Fruit fly (Drosophila melanogaster) whole organism, embryonic: ENCODE results near the gene RfC3.

Experiments used
- Aef1 ChIP-seq: fragments of 200-800 bp; sonication (Bioruptor generic); IDR thresholded peaks from 3 replicates; pipeline ENCODE4 v1.3.6; 2022; ENCODE audit warnings: missing biosample characterization, missing genetic modification characterization
- Atf6 ChIP-seq: fragments of 200-800 bp; sonication (Bioruptor generic); IDR thresholded peaks from 2 replicates; pipeline ENCODE4 v1.3.6; 2022; ENCODE audit warnings: missing biosample characterization, missing genetic modification characterization
- BEAF-32 ChIP-seq: fragments of 200-800 bp; sonication (Bioruptor generic); optimal IDR thresholded peaks from 3 replicates; lab custom pipeline; 2017; ENCODE audit warnings: missing biosample characterization, missing genetic modification characterization, mild to moderate bottlenecking, moderate library complexity, missing genetic modification reagents
- CG10366 ChIP-seq: fragments of 200-800 bp; sonication (Bioruptor generic); IDR thresholded peaks from 2 replicates; pipeline ENCODE4 v1.3.6; 2022; ENCODE audit warnings: missing biosample characterization, missing genetic modification characterization
- CG10431 ChIP-seq: fragments of 200-800 bp; sonication (Bioruptor generic); optimal IDR thresholded peaks from 3 replicates; lab custom pipeline; 2018; ENCODE audit warnings: missing biosample characterization, mild to moderate bottlenecking, missing genetic modification characterization
- CG11723 ChIP-seq: fragments of 200-800 bp; sonication (Bioruptor generic); optimal IDR thresholded peaks from 2 replicates; lab custom pipeline; 2017; ENCODE audit warnings: missing biosample characterization, mild to moderate bottlenecking, missing genetic modification characterization
- CG13624 ChIP-seq: fragments of 200-800 bp; sonication (Bioruptor generic); optimal IDR thresholded peaks from 2 replicates; lab custom pipeline; 2016; ENCODE audit warnings: missing biosample characterization, missing genetic modification characterization
- CG15269 ChIP-seq: fragments of 200-800 bp; sonication (Bioruptor generic); optimal IDR thresholded peaks from 2 replicates; lab custom pipeline; 2018; ENCODE audit warnings: missing biosample characterization, mild to moderate bottlenecking, missing genetic modification characterization, moderate library complexity
- CG16863 ChIP-seq: fragments of 200-800 bp; sonication (Bioruptor generic); optimal IDR thresholded peaks from 3 replicates; lab custom pipeline; 2016; ENCODE audit warnings: missing biosample characterization, missing genetic modification characterization
- CG2678 ChIP-seq: fragments of 200-800 bp; sonication (Bioruptor generic); optimal IDR thresholded peaks from 3 replicates; lab custom pipeline; 2019; ENCODE audit warnings: missing biosample characterization, mild to moderate bottlenecking, missing genetic modification characterization, moderate library complexity
- CG31224 ChIP-seq: fragments of 200-800 bp; sonication (Bioruptor generic); IDR thresholded peaks from 2 replicates; pipeline ENCODE4 v1.3.6; 2022; ENCODE audit warnings: missing biosample characterization, missing genetic modification characterization
- CG31365 ChIP-seq: fragments of 200-800 bp; sonication (Bioruptor generic); optimal IDR thresholded peaks from 2 replicates; lab custom pipeline; 2018; ENCODE audit warnings: missing biosample characterization, mild to moderate bottlenecking, missing genetic modification characterization
- CG33557 ChIP-seq: fragments of 200-800 bp; sonication (Bioruptor generic); optimal IDR thresholded peaks from 2 replicates; lab custom pipeline; 2019; ENCODE audit warnings: missing biosample characterization, mild to moderate bottlenecking, missing genetic modification characterization, moderate library complexity
- CG34224 ChIP-seq: fragments of 200-800 bp; sonication (Bioruptor generic); IDR thresholded peaks from 3 replicates; pipeline ENCODE4 v1.3.6; 2022; ENCODE audit warnings: missing biosample characterization, missing genetic modification characterization; ENCODE audit not compliant: partially characterized antibody
- CG6654 ChIP-seq: fragments of 200-800 bp; sonication (Bioruptor generic); optimal IDR thresholded peaks from 2 replicates; lab custom pipeline; 2017; ENCODE audit warnings: missing biosample characterization, mild to moderate bottlenecking, missing genetic modification characterization
- CG8944 ChIP-seq: fragments of 200-800 bp; sonication (Bioruptor generic); optimal IDR thresholded peaks from 3 replicates; lab custom pipeline; 2016; ENCODE audit warnings: missing biosample characterization, missing genetic modification characterization
- CG9876 ChIP-seq: fragments of 200-800 bp; sonication (Bioruptor generic); optimal IDR thresholded peaks from 2 replicates; lab custom pipeline; 2016; ENCODE audit warnings: missing biosample characterization, missing genetic modification characterization
- CG9932 ChIP-seq: fragments of 200-800 bp; sonication (Bioruptor generic); IDR thresholded peaks from 2 replicates; pipeline ENCODE4 v1.3.6; 2022; ENCODE audit warnings: missing biosample characterization, missing genetic modification characterization
- D19A ChIP-seq: fragments of 200-800 bp; optimal IDR thresholded peaks from 3 replicates; lab custom pipeline; 2019; ENCODE audit warnings: missing biosample characterization, mild to moderate bottlenecking, missing genetic modification characterization, moderate library complexity
- Dip2 ChIP-seq: fragments of 200-800 bp; sonication (Bioruptor generic); IDR thresholded peaks from 2 replicates; pipeline ENCODE4 v1.3.6; 2022; ENCODE audit warnings: missing biosample characterization, missing genetic modification characterization
- Hmr ChIP-seq: fragments of 200-800 bp; sonication (Bioruptor generic); optimal IDR thresholded peaks from 3 replicates; lab custom pipeline; 2017; ENCODE audit warnings: mild to moderate bottlenecking, missing biosample characterization, missing genetic modification reagents, missing genetic modification characterization
- Med ChIP-seq: fragments of 200-800 bp; sonication (Bioruptor generic); peaks from one replicate; lab custom pipeline; 2016; ENCODE audit warnings: missing biosample characterization, missing genetic modification characterization, mild to moderate bottlenecking, inconsistent platforms, moderate library complexity
- NfI ChIP-seq: fragments of 200-800 bp; sonication (Bioruptor generic); optimal IDR thresholded peaks from 3 replicates; lab custom pipeline; 2018; ENCODE audit warnings: missing biosample characterization, mild to moderate bottlenecking, missing genetic modification characterization, moderate library complexity
- Side ChIP-seq: fragments of 200-800 bp; sonication (Bioruptor generic); optimal IDR thresholded peaks from 2 replicates; lab custom pipeline; 2016; ENCODE audit warnings: missing biosample characterization, missing genetic modification characterization
- Six4 ChIP-seq: fragments of 200-800 bp; sonication (Bioruptor generic); optimal IDR thresholded peaks from 2 replicates; lab custom pipeline; 2016; ENCODE audit warnings: missing biosample characterization, missing genetic modification characterization
- Sry-β ChIP-seq: fragments of 200-800 bp; sonication (Bioruptor generic); optimal IDR thresholded peaks from 2 replicates; lab custom pipeline; 2018; ENCODE audit warnings: missing biosample characterization, mild to moderate bottlenecking, missing genetic modification characterization, moderate library complexity
- YL-1 ChIP-seq: fragments of 200-800 bp; sonication (Bioruptor generic); optimal IDR thresholded peaks from 3 replicates; lab custom pipeline; 2017; ENCODE audit warnings: missing biosample characterization, mild to moderate bottlenecking, missing genetic modification characterization
- cas ChIP-seq: fragments of 200-800 bp; sonication (Bioruptor generic); IDR thresholded peaks from 2 replicates; pipeline ENCODE4 v1.3.6; 2022; ENCODE audit warnings: missing biosample characterization, missing genetic modification characterization
- cato ChIP-seq: fragments of 200-800 bp; sonication (Bioruptor generic); optimal IDR thresholded peaks from 2 replicates; lab custom pipeline; 2016; ENCODE audit warnings: missing biosample characterization, missing genetic modification characterization, borderline replicate concordance
- cg ChIP-seq: fragments of 200-800 bp; sonication (Bioruptor generic); optimal IDR thresholded peaks from 3 replicates; lab custom pipeline; 2019; ENCODE audit warnings: missing biosample characterization, mild to moderate bottlenecking, missing genetic modification characterization, moderate library complexity
- da ChIP-seq: fragments of 200-800 bp; sonication (Bioruptor generic); optimal IDR thresholded peaks from 2 replicates; lab custom pipeline; 2016; ENCODE audit warnings: missing biosample characterization, missing genetic modification characterization
- en ChIP-seq: fragments of 200-800 bp; sonication (Bioruptor generic); optimal IDR thresholded peaks from 2 replicates; lab custom pipeline; 2016; ENCODE audit warnings: missing biosample characterization, missing genetic modification characterization
- fd3F ChIP-seq: fragments of 200-800 bp; sonication (Bioruptor generic); optimal IDR thresholded peaks from 2 replicates; lab custom pipeline; 2018; ENCODE audit warnings: missing biosample characterization, mild to moderate bottlenecking, missing genetic modification characterization, moderate library complexity
- fd64A ChIP-seq: fragments of 200-800 bp; sonication (Bioruptor generic); optimal IDR thresholded peaks from 3 replicates; lab custom pipeline; 2018; ENCODE audit warnings: missing biosample characterization, mild to moderate bottlenecking, missing genetic modification characterization
- gcm2 ChIP-seq: fragments of 200-800 bp; sonication (Bioruptor generic); optimal IDR thresholded peaks from 2 replicates; lab custom pipeline; 2016; ENCODE audit warnings: missing biosample characterization, missing genetic modification characterization
- grn ChIP-seq: fragments of 200-800 bp; sonication (Bioruptor generic); optimal IDR thresholded peaks from 3 replicates; lab custom pipeline; 2017; ENCODE audit warnings: missing biosample characterization, missing genetic modification characterization
- her ChIP-seq: fragments of 200-800 bp; sonication (Bioruptor generic); optimal IDR thresholded peaks from 2 replicates; lab custom pipeline; 2016; ENCODE audit warnings: missing biosample characterization, missing genetic modification characterization
- kah ChIP-seq: fragments of 200-800 bp; sonication (Bioruptor generic); optimal IDR thresholded peaks from 2 replicates; lab custom pipeline; 2018; ENCODE audit warnings: missing biosample characterization, mild to moderate bottlenecking, missing genetic modification characterization
- p53 ChIP-seq: fragments of 200-800 bp; sonication (Bioruptor generic); optimal IDR thresholded peaks from 2 replicates; lab custom pipeline; 2016; ENCODE audit warnings: missing biosample characterization, missing genetic modification characterization
- peb ChIP-seq: fragments of 200-800 bp; sonication (Bioruptor generic); IDR thresholded peaks from 2 replicates; pipeline ENCODE4 v1.3.6; 2022; ENCODE audit warnings: missing biosample characterization, missing genetic modification characterization
- pfk ChIP-seq: fragments of 200-800 bp; sonication (Bioruptor generic); optimal IDR thresholded peaks from 2 replicates; lab custom pipeline; 2018; ENCODE audit warnings: missing biosample characterization, mild to moderate bottlenecking, missing genetic modification characterization, moderate library complexity
- phol ChIP-seq: fragments of 200-800 bp; sonication (Bioruptor generic); optimal IDR thresholded peaks from 3 replicates; lab custom pipeline; 2018; ENCODE audit warnings: missing biosample characterization, mild to moderate bottlenecking, missing genetic modification characterization, moderate library complexity
- rib ChIP-seq: fragments of 200-800 bp; sonication (Bioruptor generic); IDR thresholded peaks from 2 replicates; pipeline ENCODE4 v1.3.6; 2022; ENCODE audit warnings: missing biosample characterization, missing genetic modification characterization
- run ChIP-seq: fragments of 200-800 bp; sonication (Bioruptor generic); optimal IDR thresholded peaks from 3 replicates; lab custom pipeline; 2018; ENCODE audit warnings: missing biosample characterization, mild to moderate bottlenecking, missing genetic modification characterization
- shn ChIP-seq: fragments of 200-800 bp; sonication (Bioruptor generic); optimal IDR thresholded peaks from 3 replicates; lab custom pipeline; 2016; ENCODE audit warnings: missing biosample characterization, missing genetic modification characterization
- slbo ChIP-seq: fragments of 200-800 bp; sonication (Bioruptor generic); IDR thresholded peaks from 2 replicates; pipeline ENCODE4 v1.3.6; 2022; ENCODE audit warnings: missing biosample characterization, missing genetic modification characterization
- ssp ChIP-seq: fragments of 200-800 bp; sonication (Bioruptor generic); IDR thresholded peaks from 2 replicates; pipeline ENCODE4 v1.3.6; 2022; ENCODE audit warnings: missing biosample characterization, missing genetic modification characterization
- usp ChIP-seq: fragments of >200 bp; optimal IDR thresholded peaks from 2 replicates; lab custom pipeline; 2017; ENCODE audit warnings: missing biosample characterization, missing genetic modification characterization
- zen ChIP-seq: fragments of 200-800 bp; sonication (Bioruptor generic); optimal IDR thresholded peaks from 3 replicates; lab custom pipeline; 2018; ENCODE audit warnings: missing biosample characterization, mild to moderate bottlenecking, missing genetic modification characterization, moderate library complexity
- zfh1 ChIP-seq: fragments of 200-800 bp; sonication (Bioruptor generic); IDR thresholded peaks from 3 replicates; pipeline ENCODE4 v1.3.6; 2022; ENCODE audit warnings: missing biosample characterization, missing genetic modification characterization

RfC3 gene

dm6 chr2L:10422643-10423606 lies 3.9 kb downstream of the RfC3 start, which contains the start of the genes pie and Wdfy2 (continued):
- no peak for TF ChIP-seq grn (GFP tag; lab: Kevin White, UChicago)
- no peak for TF ChIP-seq rib (GFP tag; lab: Robert Waterston, UW)
- no peak for TF ChIP-seq BEAF-32 (GFP tag; lab: Kevin White, UChicago)
- no peak for TF ChIP-seq CG10431 (GFP tag; lab: Kevin White, UChicago)
- TF ChIP-seq kah: no peak
- no peak for TF ChIP-seq shn (GFP tag; lab: Kevin White, UChicago)
- TF ChIP-seq p53 (GFP tag; lab: Kevin White, UChicago): no peak
- TF ChIP-seq Aef1 (GFP tag; lab: Robert Waterston, UW): peak; percentile 29; the same call in 1 of the 3 replicates
- no peak for TF ChIP-seq cg (GFP tag; lab: Kevin White, UChicago)
- peak; percentile 36 for TF ChIP-seq Sry-β (GFP tag; lab: Kevin White, UChicago)
- no peak for TF ChIP-seq peb (GFP tag; lab: Robert Waterston, UW)
- no peak for TF ChIP-seq zfh1
- TF ChIP-seq zen (tag; lab: Kevin White, UChicago): peak; percentile 15
- TF ChIP-seq CG11723 (GFP tag; lab: Kevin White, UChicago): peak; percentile 74
- no peak for TF ChIP-seq gcm2 (GFP tag; lab: Kevin White, UChicago)
- TF ChIP-seq CG10366 (GFP tag; lab: Robert Waterston, UW): no peak
- no peak for TF ChIP-seq CG34224 (GFP tag; lab: Robert Waterston, UW)
- TF ChIP-seq fd64A (GFP tag; lab: Kevin White, UChicago): no peak
- peak; percentile 65 for TF ChIP-seq Med (GFP tag; lab: Kevin White, UChicago)
- TF ChIP-seq NfI (GFP tag; lab: Kevin White, UChicago): no peak
- TF ChIP-seq CG2678 (tag; lab: Kevin White, UChicago): no peak
- no peak for TF ChIP-seq Atf6
- TF ChIP-seq CG9932 (GFP tag; lab: Robert Waterston, UW): no peak
- TF ChIP-seq slbo (GFP tag; lab: Robert Waterston, UW): 0 out of 2 replicates have a peak, but pooled peaks have one; percentile 22
- TF ChIP-seq CG15269 (tag; lab: Kevin White, UChicago): no peak
- no peak for TF ChIP-seq usp (GFP tag; lab: Kevin White, UChicago)
- TF ChIP-seq CG31365 (tag; lab: Kevin White, UChicago): no peak
- no peak for TF ChIP-seq CG33557
- no peak for TF ChIP-seq Six4 (GFP tag; lab: Kevin White, UChicago)
- peak; percentile 97 for TF ChIP-seq ssp (GFP tag; lab: Robert Waterston, UW)
- TF ChIP-seq en (GFP tag; lab: Kevin White, UChicago): no peak
- no peak for TF ChIP-seq Side (GFP tag; lab: Kevin White, UChicago)
- no peak for TF ChIP-seq CG13624
- no peak for TF ChIP-seq CG31224
- no peak for TF ChIP-seq CG16863
- TF ChIP-seq YL-1 (GFP tag; lab: Kevin White, UChicago): peak; percentile 19
- TF ChIP-seq CG8944 (GFP tag; lab: Kevin White, UChicago): no peak
- TF ChIP-seq da: no peak
- no peak for TF ChIP-seq her (GFP tag; lab: Kevin White, UChicago)
- no peak for TF ChIP-seq cato (GFP tag; lab: Kevin White, UChicago)
- TF ChIP-seq CG9876: no peak
- TF ChIP-seq phol (tag; lab: Kevin White, UChicago): peak; percentile 39
- no peak for TF ChIP-seq Hmr (GFP tag; lab: Kevin White, UChicago)
- TF ChIP-seq D19A (tag; lab: Kevin White, UChicago): no peak
- no peak for TF ChIP-seq fd3F
- no peak for TF ChIP-seq cas (GFP tag; lab: Robert Waterston, UW)
- no peak for TF ChIP-seq CG6654 (GFP tag; lab: Kevin White, UChicago)
- TF ChIP-seq Dip2: no peak
- TF ChIP-seq pfk (GFP tag; lab: Kevin White, UChicago): peak; percentile 80
- TF ChIP-seq run (tag; lab: Kevin White, UChicago): no peak
